Fruit fly (Drosophila melanogaster): ENCODE measurements around the gene CG9154.

DNA sequence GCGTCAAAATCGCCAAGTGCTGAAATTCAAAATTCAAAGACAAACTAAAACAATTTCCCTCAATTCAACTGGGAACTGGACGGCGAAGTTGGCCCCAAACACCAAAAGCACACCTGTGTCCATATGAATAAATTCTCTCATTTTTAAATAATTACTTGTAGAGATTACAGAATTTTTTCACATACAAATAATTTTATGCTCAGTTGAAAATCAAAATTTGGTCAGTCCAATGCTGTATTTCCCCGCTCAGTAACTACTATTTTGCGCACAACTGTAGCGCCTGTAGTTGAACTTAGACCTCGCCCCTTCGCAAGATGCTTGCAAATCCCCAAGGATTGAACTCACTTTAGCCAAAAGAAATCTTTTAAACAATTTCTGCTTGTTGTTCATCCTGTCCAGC is 41.8 kb downstream of the CG9154 start:
- no peak for TF ChIP-seq CoRest (tag; optimal IDR thresholded peaks at IDR 0.05)
- TF ChIP-seq CG7745 (tag; optimal IDR thresholded peaks at IDR 0.05), result no peak
